Worm (Caenorhabditis elegans) whole organism, late embryonic: ENCODE measurements around the gene clec-52.

Experiments
- ama-1 ChIP-seq: fragments of 150-350 bp; optimal IDR thresholded peaks from 2 replicates; lab custom pipeline; 2014
- ceh-6 ChIP-seq: fragments of 200-800 bp; sonication (Bioruptor generic); optimal IDR thresholded peaks from 2 replicates; lab custom pipeline; 2018; ENCODE audit warnings: mild to moderate bottlenecking, missing genetic modification characterization, missing compliant biosample characterization
- dmd-4 ChIP-seq: sonication (generic microtip); optimal IDR thresholded peaks from 2 replicates; lab custom pipeline; 2016; ENCODE audit warnings: borderline replicate concordance, missing genetic modification characterization, missing compliant biosample characterization
- nhr-11 ChIP-seq: fragments of 150-350 bp; optimal IDR thresholded peaks from 2 replicates; lab custom pipeline; 2014; ENCODE audit warnings: missing biosample characterization, missing genetic modification characterization
- pat-9 ChIP-seq: fragments of 200-800 bp; sonication (Bioruptor generic); optimal IDR thresholded peaks from 2 replicates; lab custom pipeline; 2018; ENCODE audit warnings: mild to moderate bottlenecking, missing genetic modification characterization, moderate library complexity, missing compliant biosample characterization
- unc-3 ChIP-seq, 2 experiments: fragments of 200-800 bp in 1 of 2; sonication (Bioruptor generic) in 1 of 2; sonication (generic microtip) in 1 of 2; conservative IDR thresholded peaks in 1 of 2; optimal IDR thresholded peaks in 1 of 2; 2 replicates each; pipeline versions ENCODE4 v1.3.6 to Lab custom; 2016 to 2022; ENCODE audit warnings: missing compliant biosample characterization in 2 of 2, missing genetic modification characterization in 2 of 2, missing genetic modification reagents in 1 of 2

- TF ChIP-seq dmd-4 (tag; lab: Kevin White, UChicago) = no peak
- no peak for TF ChIP-seq unc-3 (GFP tag; conservative IDR thresholded peaks at IDR 0.05; lab: Robert Waterston, UW)
- TF ChIP-seq unc-3 (tag; optimal IDR thresholded peaks at IDR 0.05; lab: Kevin White, UChicago) = no peak
- no peak for TF ChIP-seq pat-9 (tag; lab: Kevin White, UChicago)
- TF ChIP-seq ama-1 (lab: Kevin White, UChicago) = no peak
- no peak for TF ChIP-seq nhr-11 (tag; lab: Kevin White, UChicago)
- no peak for TF ChIP-seq ceh-6 (GFP tag; lab: Kevin White, UChicago)
These were observed 21.1 kb upstream of the clec-52 start for ce11 chrIV:8189667-8190066.
